Worm (Caenorhabditis elegans): Measurements from ENCODE around the gene T03F7.6.

- TF ChIP-seq tbx-2 (tag; optimal IDR thresholded peaks at IDR 0.05), result no peak
- no peak for TF ChIP-seq fkh-10 (GFP tag; optimal IDR thresholded peaks at IDR 0.05)
These were observed 25.7 kb upstream of the T03F7.6 start, which contains the start of gene str-115 for ce11 chrV:11268791-11269190.

Measured in whole organism, late embryonic.